Worm (Caenorhabditis elegans) whole organism, L1 larva: ENCODE results near the gene C07E3.9.

ENCODE experiments used
- ama-1 ChIP-seq: fragments of 150-350 bp; optimal IDR thresholded peaks from 2 replicates; lab custom pipeline; 2014
- ceh-90 ChIP-seq: sonication (generic microtip); optimal IDR thresholded peaks from 2 replicates; lab custom pipeline; 2016; ENCODE audit warnings: missing genetic modification characterization, missing compliant biosample characterization
- dpl-1 ChIP-seq, 3 experiments: fragments of 150-350 bp in 2 of 3; sonication (generic microtip) in 1 of 3; optimal IDR thresholded peaks; 2 replicates each; lab custom pipeline; 2014 to 2017; ENCODE audit warnings: missing biosample characterization in 3 of 3, missing genetic modification characterization in 3 of 3, missing genetic modification reagents in 3 of 3
- egl-27 ChIP-seq, 2 experiments: fragments of 150-350 bp in 1 of 2; sonication (generic microtip); optimal IDR thresholded peaks; 3 replicates each; lab custom pipeline; 2017 to 2018; ENCODE audit warnings: missing biosample characterization in 2 of 2, missing genetic modification characterization in 2 of 2, missing genetic modification reagents in 2 of 2
- lin-35 ChIP-seq, 2 experiments: fragments of 150-350 bp; optimal IDR thresholded peaks; 2 replicates each; lab custom pipeline; 2014; ENCODE audit warnings: missing biosample characterization in 2 of 2, missing genetic modification characterization in 2 of 2, missing genetic modification reagents in 2 of 2
- nhr-11 ChIP-seq: fragments of 150-350 bp; optimal IDR thresholded peaks from 2 replicates; lab custom pipeline; 2014; ENCODE audit warnings: missing biosample characterization, missing genetic modification characterization
- nhr-76 ChIP-seq: sonication (generic microtip); optimal IDR thresholded peaks from 2 replicates; lab custom pipeline; 2017; ENCODE audit warnings: missing biosample characterization, missing genetic modification characterization
- sup-37 ChIP-seq: fragments of 200-800 bp; sonication (Bioruptor generic); optimal IDR thresholded peaks from 2 replicates; lab custom pipeline; 2018; ENCODE audit warnings: mild to moderate bottlenecking, missing genetic modification characterization, missing compliant biosample characterization
- zag-1 ChIP-seq: fragments of 150-350 bp; optimal IDR thresholded peaks from 2 replicates; lab custom pipeline; 2014; ENCODE audit warnings: missing biosample characterization, missing genetic modification characterization

- TF ChIP-seq dpl-1 (GFP tag; optimal IDR thresholded peaks at IDR 0.05; lab: Kevin White, UChicago), result no peak
- TF ChIP-seq ceh-90 (tag; lab: Kevin White, UChicago), result no peak
- no peak for TF ChIP-seq lin-35 (GFP tag; optimal IDR thresholded peaks at IDR 0.05; lab: Kevin White, UChicago)
- TF ChIP-seq nhr-76, result no peak
- TF ChIP-seq sup-37 (GFP tag; lab: Kevin White, UChicago), result no peak
- no peak for TF ChIP-seq nhr-11 (tag; lab: Kevin White, UChicago)
- TF ChIP-seq ama-1 (lab: Kevin White, UChicago), result no peak
- no peak for TF ChIP-seq zag-1 (tag; lab: Kevin White, UChicago)
- no peak for TF ChIP-seq egl-27 (tag; optimal IDR thresholded peaks at IDR 0.05; lab: Kevin White, UChicago)
Observed at ce11 chrII:10317007-10317406, 33.5 kb upstream of the C07E3.9 start, which contains the start of gene M02G9.4.
